Worm (Caenorhabditis elegans) whole organism, L3 larva: Measurements from ENCODE around the gene ZK666.4.
A peak's percentile ranks its signal among the peaks of the same experiment; 100 is the strongest.

Source experiments
- R02D3.7 ChIP-seq: fragments of 150-350 bp; optimal IDR thresholded peaks from 2 replicates; lab custom pipeline; 2014; ENCODE audit warnings: missing biosample characterization, missing genetic modification characterization
- ZK546.5 ChIP-seq: sonication (generic microtip); optimal IDR thresholded peaks from 2 replicates; lab custom pipeline; 2017; ENCODE audit warnings: missing biosample characterization, missing genetic modification characterization
- ama-1 ChIP-seq: fragments of 150-350 bp; optimal IDR thresholded peaks from 2 replicates; lab custom pipeline; 2018
- ceh-16 ChIP-seq: sonication (generic microtip); optimal IDR thresholded peaks from 2 replicates; lab custom pipeline; 2017; ENCODE audit warnings: missing biosample characterization, missing genetic modification characterization
- ceh-28 ChIP-seq: fragments of 150-350 bp; optimal IDR thresholded peaks from 2 replicates; lab custom pipeline; 2014; ENCODE audit warnings: missing biosample characterization, missing genetic modification reagents, missing genetic modification characterization
- ceh-82 ChIP-seq: fragments of 150-350 bp; optimal IDR thresholded peaks from 2 replicates; lab custom pipeline; 2014; ENCODE audit warnings: missing biosample characterization, missing genetic modification characterization
- ceh-9 ChIP-seq: sonication (generic microtip); optimal IDR thresholded peaks from 2 replicates; lab custom pipeline; 2018; ENCODE audit warnings: missing biosample characterization, missing genetic modification characterization
- daf-12 ChIP-seq: fragments of 150-350 bp; optimal IDR thresholded peaks from 2 replicates; lab custom pipeline; 2014; ENCODE audit warnings: missing biosample characterization, missing genetic modification reagents, missing genetic modification characterization
- egl-5 ChIP-seq: fragments of 150-350 bp; optimal IDR thresholded peaks from 2 replicates; lab custom pipeline; 2017; ENCODE audit warnings: missing biosample characterization, missing genetic modification reagents, missing genetic modification characterization, inconsistent platforms
- elt-1 ChIP-seq: fragments of 150-350 bp; optimal IDR thresholded peaks from 2 replicates; lab custom pipeline; 2014; ENCODE audit warnings: missing biosample characterization, missing genetic modification characterization
- elt-2 ChIP-seq: sonication (generic microtip); optimal IDR thresholded peaks from 2 replicates; lab custom pipeline; 2016; ENCODE audit warnings: missing genetic modification reagents, mild to moderate bottlenecking, missing genetic modification characterization, missing compliant biosample characterization
- elt-3 ChIP-seq, 3 experiments: fragments of 150-350 bp in 1 of 3; sonication (generic microtip) in 2 of 3; optimal IDR thresholded peaks; 2 replicates in 2 of 3; 4 replicates in 1 of 3; lab custom pipeline; 2014 to 2017; ENCODE audit warnings: missing biosample characterization in 3 of 3, missing genetic modification characterization in 3 of 3
- eor-1 ChIP-seq, 2 experiments: fragments of 150-350 bp; optimal IDR thresholded peaks; 2 replicates each; lab custom pipeline; 2014 to 2018; ENCODE audit warnings: missing biosample characterization in 2 of 2, missing genetic modification characterization in 2 of 2
- fkh-10 ChIP-seq: sonication (generic microtip); optimal IDR thresholded peaks from 2 replicates; lab custom pipeline; 2017; ENCODE audit warnings: missing biosample characterization, missing genetic modification reagents, missing genetic modification characterization
- fkh-2 ChIP-seq: fragments of 150-350 bp; optimal IDR thresholded peaks from 2 replicates; lab custom pipeline; 2014; ENCODE audit warnings: missing biosample characterization, missing genetic modification reagents, missing genetic modification characterization
- hmg-11 ChIP-seq: sonication (generic microtip); optimal IDR thresholded peaks from 2 replicates; lab custom pipeline; 2016; ENCODE audit warnings: missing genetic modification characterization, missing compliant biosample characterization
- jun-1 ChIP-seq: fragments of 150-350 bp; optimal IDR thresholded peaks from 2 replicates; lab custom pipeline; 2014; ENCODE audit warnings: missing biosample characterization, missing genetic modification reagents, missing genetic modification characterization
- lin-15B ChIP-seq: fragments of 150-350 bp; optimal IDR thresholded peaks from 2 replicates; lab custom pipeline; 2014; ENCODE audit warnings: missing biosample characterization, missing genetic modification characterization
- lin-39 ChIP-seq: fragments of 150-350 bp; optimal IDR thresholded peaks from 2 replicates; lab custom pipeline; 2018; ENCODE audit warnings: missing biosample characterization, missing genetic modification reagents, missing genetic modification characterization
- lsy-12 ChIP-seq: sonication (generic microtip); optimal IDR thresholded peaks from 2 replicates; lab custom pipeline; 2016; ENCODE audit warnings: mild to moderate bottlenecking, missing genetic modification characterization, missing compliant biosample characterization
- mdl-1 ChIP-seq: fragments of 150-350 bp; optimal IDR thresholded peaks from 2 replicates; lab custom pipeline; 2014; ENCODE audit warnings: missing biosample characterization, missing genetic modification characterization
- nfya-1 ChIP-seq: sonication (generic microtip); optimal IDR thresholded peaks from 2 replicates; lab custom pipeline; 2017; ENCODE audit warnings: missing genetic modification characterization, mild to moderate bottlenecking, missing compliant biosample characterization, antibody characterized with exemption, moderate library complexity; ENCODE audit not compliant: insufficient read depth
- nhr-11 ChIP-seq: fragments of 150-350 bp; optimal IDR thresholded peaks from 2 replicates; lab custom pipeline; 2014; ENCODE audit warnings: missing biosample characterization, missing genetic modification characterization
- nhr-12 ChIP-seq: fragments of 150-350 bp; optimal IDR thresholded peaks from 2 replicates; lab custom pipeline; 2014; ENCODE audit warnings: missing biosample characterization, missing genetic modification characterization
- nhr-23 ChIP-seq: fragments of 150-350 bp; optimal IDR thresholded peaks from 2 replicates; lab custom pipeline; 2014; ENCODE audit warnings: missing biosample characterization, missing genetic modification reagents, missing genetic modification characterization
- nhr-237 ChIP-seq: fragments of 150-350 bp; optimal IDR thresholded peaks from 2 replicates; lab custom pipeline; 2014; ENCODE audit warnings: missing biosample characterization, missing genetic modification characterization
- nhr-25 ChIP-seq: sonication (generic microtip); optimal IDR thresholded peaks from 2 replicates; lab custom pipeline; 2017; ENCODE audit warnings: missing biosample characterization, missing genetic modification characterization
- nhr-28 ChIP-seq: fragments of 150-350 bp; optimal IDR thresholded peaks from 2 replicates; lab custom pipeline; 2014; ENCODE audit warnings: missing biosample characterization, missing genetic modification characterization
- nhr-43 ChIP-seq: sonication (generic microtip); optimal IDR thresholded peaks from 2 replicates; lab custom pipeline; 2016; ENCODE audit warnings: mild to moderate bottlenecking, missing genetic modification characterization, missing compliant biosample characterization; ENCODE audit not compliant: poor library complexity, severe bottlenecking
- nhr-67 ChIP-seq: fragments of 150-350 bp; optimal IDR thresholded peaks from 2 replicates; lab custom pipeline; 2014; ENCODE audit warnings: missing biosample characterization, missing genetic modification characterization
- nhr-76 ChIP-seq: fragments of 150-350 bp; sonication (generic microtip); optimal IDR thresholded peaks from 5 replicates; lab custom pipeline; 2014; ENCODE audit warnings: missing biosample characterization, missing genetic modification characterization
- pha-4 ChIP-seq: fragments of 150-350 bp; optimal IDR thresholded peaks from 2 replicates; lab custom pipeline; 2014; ENCODE audit warnings: missing biosample characterization, missing genetic modification reagents, missing genetic modification characterization
- pqm-1 ChIP-seq: fragments of 150-350 bp; optimal IDR thresholded peaks from 2 replicates; lab custom pipeline; 2017; ENCODE audit warnings: missing biosample characterization, missing genetic modification characterization, inconsistent platforms
- sea-2 ChIP-seq: fragments of 150-350 bp; sonication (generic microtip); optimal IDR thresholded peaks from 4 replicates; lab custom pipeline; 2014; ENCODE audit warnings: missing biosample characterization, missing genetic modification reagents, missing genetic modification characterization
- skn-1 ChIP-seq: fragments of 150-350 bp; optimal IDR thresholded peaks from 2 replicates; lab custom pipeline; 2014; ENCODE audit warnings: missing biosample characterization, missing genetic modification characterization
- snpc-4 ChIP-seq: fragments of 150-350 bp; optimal IDR thresholded peaks from 2 replicates; lab custom pipeline; 2014; ENCODE audit warnings: missing biosample characterization, missing genetic modification characterization
- tbx-2 ChIP-seq: sonication (generic microtip); optimal IDR thresholded peaks from 2 replicates; lab custom pipeline; 2016; ENCODE audit warnings: mild to moderate bottlenecking, missing genetic modification characterization, missing compliant biosample characterization
- unc-39 ChIP-seq: sonication (generic microtip); optimal IDR thresholded peaks from 4 replicates; lab custom pipeline; 2017; ENCODE audit warnings: missing biosample characterization, missing genetic modification characterization
- unc-62 ChIP-seq: fragments of 150-350 bp; sonication (generic microtip); optimal IDR thresholded peaks from 4 replicates; lab custom pipeline; 2014; ENCODE audit warnings: missing biosample characterization, missing genetic modification reagents, missing genetic modification characterization
- ztf-4 ChIP-seq: fragments of 150-350 bp; optimal IDR thresholded peaks from 2 replicates; lab custom pipeline; 2014; ENCODE audit warnings: missing biosample characterization, missing genetic modification characterization

The ZK666.4 gene

ce11 chrII:10447348-10448316, 29.4 kb upstream of the ZK666.4 start, which contains the start of gene ZK673.2:
ZK673.2 (plus strand) TSS chrII:10448266.
- TF ChIP-seq ceh-9 (tag; lab: Kevin White, UChicago) (no peak), eor-1 (tag; optimal IDR thresholded peaks at IDR 0.05; lab: Kevin White, UChicago) (no peak), lin-15B (tag; lab: Kevin White, UChicago) (no peak), mdl-1 (tag; lab: Kevin White, UChicago) (peak; percentile 39), ceh-16 (tag; lab: Kevin White, UChicago) (no peak), nhr-76 (tag; lab: Kevin White, UChicago) (no peak), elt-1 (tag; lab: Kevin White, UChicago) (peak; percentile 27), fkh-2 (no peak), lsy-12 (tag; lab: Kevin White, UChicago) (peak; percentile 18), pqm-1 (tag; lab: Kevin White, UChicago) (peak; percentile 95), snpc-4 (no peak), elt-2 (peak; percentile 95), nhr-28 (tag; lab: Kevin White, UChicago) (no peak), jun-1 (tag; lab: Kevin White, UChicago) (peak; percentile 29), nhr-12 (tag; lab: Kevin White, UChicago) (no peak), lin-39 (tag; lab: Kevin White, UChicago) (no peak), fkh-10 (GFP tag; lab: Kevin White, UChicago) (no peak), unc-39 (tag; lab: Kevin White, UChicago) (no peak), ama-1 (lab: Kevin White, UChicago) (peak; percentile 91), pha-4 (tag; lab: Kevin White, UChicago) (peak; percentile 40), unc-62 (GFP tag; lab: Kevin White, UChicago) (no peak), elt-3 (tag; optimal IDR thresholded peaks at IDR 0.05; lab: Kevin White, UChicago) (peak; percentile 19 to 56 (median 50)), hmg-11 (tag; lab: Kevin White, UChicago) (no peak), nhr-11 (peak; percentile 10), nhr-237 (no peak), nhr-25 (tag; lab: Kevin White, UChicago) (peak; percentile 75), nfya-1 (peak; percentile 28), ztf-4 (tag; lab: Kevin White, UChicago) (no peak), nhr-43 (tag; lab: Kevin White, UChicago) (peak; percentile 71), egl-5 (tag; lab: Kevin White, UChicago) (no peak), nhr-67 (no peak), tbx-2 (tag; lab: Kevin White, UChicago) (no peak), ZK546.5 (no peak), nhr-23 (tag; lab: Kevin White, UChicago) (peak; percentile 54)

- no peak for TF ChIP-seq ZK546.5
- no peak for TF ChIP-seq ceh-9 (tag; lab: Kevin White, UChicago)
- TF ChIP-seq ama-1 (lab: Kevin White, UChicago) = no peak
- no peak for TF ChIP-seq nhr-43 (tag; lab: Kevin White, UChicago)
- TF ChIP-seq R02D3.7 (tag; lab: Kevin White, UChicago) = no peak
- TF ChIP-seq elt-2 = no peak
- no peak for TF ChIP-seq lin-39 (tag; lab: Kevin White, UChicago)
- TF ChIP-seq pqm-1 (tag; lab: Kevin White, UChicago) = no peak
- no peak for TF ChIP-seq fkh-2
- no peak for TF ChIP-seq daf-12 (tag; lab: Kevin White, UChicago)
- no peak for TF ChIP-seq eor-1 (tag; optimal IDR thresholded peaks at IDR 0.05; lab: Kevin White, UChicago)
- TF ChIP-seq hmg-11 (tag; lab: Kevin White, UChicago) = no peak
- no peak for TF ChIP-seq skn-1 (tag; lab: Kevin White, UChicago)
These were observed 27.4 kb upstream of the ZK666.4 start, which contains the start of gene lin-56 for ce11 chrII:10449707-10450106. lin-56 (plus strand) TSS chrII:10450007.

- TF ChIP-seq ama-1 (lab: Kevin White, UChicago) = peak; percentile 86
- no peak for TF ChIP-seq ceh-82 (tag; lab: Kevin White, UChicago)
- no peak for TF ChIP-seq ceh-9 (tag; lab: Kevin White, UChicago)
- TF ChIP-seq hmg-11 (tag; lab: Kevin White, UChicago) = no peak
- no peak for TF ChIP-seq nhr-23 (tag; lab: Kevin White, UChicago)
- TF ChIP-seq lsy-12 (tag; lab: Kevin White, UChicago) = peak; percentile 62
- TF ChIP-seq jun-1 (tag; lab: Kevin White, UChicago) = peak; percentile 48
- TF ChIP-seq pha-4 (tag; lab: Kevin White, UChicago) = peak; percentile 55
- TF ChIP-seq ceh-28 (tag; lab: Kevin White, UChicago) = peak; percentile 30
- no peak for TF ChIP-seq unc-62 (GFP tag; lab: Kevin White, UChicago)
- TF ChIP-seq eor-1 (tag; optimal IDR thresholded peaks at IDR 0.05; lab: Kevin White, UChicago) = no peak
- no peak for TF ChIP-seq R02D3.7 (tag; lab: Kevin White, UChicago)
- peak; percentile 55 for TF ChIP-seq nhr-43 (tag; lab: Kevin White, UChicago)
- TF ChIP-seq fkh-2 = no peak
- TF ChIP-seq ztf-4 (tag; lab: Kevin White, UChicago) = peak; percentile 58
- TF ChIP-seq elt-2 = peak; percentile 25
- no peak for TF ChIP-seq sea-2 (GFP tag; lab: Kevin White, UChicago)
- TF ChIP-seq egl-5 (tag; lab: Kevin White, UChicago) = no peak
- TF ChIP-seq, all 47 proteins: peak for 8
These were observed 26.7 kb upstream of the ZK666.4 start for ce11 chrII:10450335-10450734.
